Fruit fly (Drosophila melanogaster) whole organism, pupa: ENCODE measurements around the gene CG32373.

Source experiments
- CG12605 ChIP-seq: fragments of 200-800 bp; sonication (Bioruptor generic); IDR thresholded peaks from 2 replicates; pipeline ENCODE4 v1.3.6; 2022; ENCODE audit warnings: missing biosample characterization, missing genetic modification characterization
- CG13204 ChIP-seq: fragments of 200-800 bp; sonication (Bioruptor generic); optimal IDR thresholded peaks from 2 replicates; lab custom pipeline; 2018; ENCODE audit warnings: missing biosample characterization, mild to moderate bottlenecking, missing genetic modification characterization, moderate library complexity
- CG4496 ChIP-seq: fragments of 200-800 bp; sonication (Bioruptor generic); IDR thresholded peaks from 3 replicates; pipeline ENCODE4 v1.3.6; 2022; ENCODE audit warnings: missing biosample characterization, missing genetic modification characterization
- CG8301 ChIP-seq: fragments of 200-800 bp; sonication (Bioruptor generic); optimal IDR thresholded peaks from 2 replicates; lab custom pipeline; 2018; ENCODE audit warnings: missing biosample characterization, mild to moderate bottlenecking, missing genetic modification characterization
- CG9948 ChIP-seq: fragments of 200-800 bp; sonication (Bioruptor generic); optimal IDR thresholded peaks from 2 replicates; lab custom pipeline; 2018; ENCODE audit warnings: missing biosample characterization, mild to moderate bottlenecking, missing genetic modification characterization, moderate library complexity
- D1 ChIP-seq: fragments of 200-800 bp; sonication (Bioruptor generic); optimal IDR thresholded peaks from 2 replicates; lab custom pipeline; 2018; ENCODE audit warnings: missing biosample characterization, mild to moderate bottlenecking, missing genetic modification characterization, moderate library complexity
- EcR ChIP-seq: fragments of 200-800 bp; sonication (Bioruptor generic); optimal IDR thresholded peaks from 3 replicates; lab custom pipeline; 2019; ENCODE audit warnings: missing biosample characterization, missing genetic modification characterization, mild to moderate bottlenecking, moderate library complexity, missing genetic modification reagents
- Ets98B ChIP-seq: fragments of 200-800 bp; sonication (Bioruptor generic); IDR thresholded peaks from 2 replicates; pipeline ENCODE4 v1.3.6; 2022; ENCODE audit warnings: missing biosample characterization, missing genetic modification characterization
- Pif1A ChIP-seq: fragments of 200-800 bp; sonication (Bioruptor generic); optimal IDR thresholded peaks from 3 replicates; lab custom pipeline; 2016; ENCODE audit warnings: missing biosample characterization, missing genetic modification characterization
- Pif1B ChIP-seq: fragments of 200-800 bp; sonication (Bioruptor generic); optimal IDR thresholded peaks from 3 replicates; lab custom pipeline; 2016; ENCODE audit warnings: missing biosample characterization, missing genetic modification characterization
- gl ChIP-seq: fragments of 200-800 bp; sonication (Bioruptor generic); optimal IDR thresholded peaks from 2 replicates; lab custom pipeline; 2018; ENCODE audit warnings: missing biosample characterization, mild to moderate bottlenecking, missing genetic modification characterization

DNA sequence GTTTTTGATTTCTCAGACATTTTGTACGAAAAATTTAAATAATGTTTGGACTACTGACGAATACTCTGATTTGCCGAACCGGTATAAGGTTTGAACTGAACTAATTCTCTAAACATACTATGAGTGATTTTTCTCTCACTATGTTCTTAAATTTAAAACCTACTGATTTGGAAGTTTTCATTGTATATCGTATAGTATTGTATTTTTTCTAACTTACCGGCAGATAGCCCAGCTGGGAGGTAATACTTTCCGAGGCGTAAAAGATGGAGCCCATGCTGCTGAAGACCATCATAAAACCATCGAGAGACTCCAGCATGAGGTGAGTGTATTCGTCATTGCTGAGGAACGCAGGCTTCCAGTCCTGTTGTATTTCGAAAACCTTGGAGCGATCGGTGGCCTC is 117.9 kb downstream of the CG32373 start, which contains the start of gene CG32371:
- TF ChIP-seq Ets98B (no peak), Pif1A (GFP tag; lab: Kevin White, UChicago) (no peak), EcR (no peak), CG8301 (tag; lab: Kevin White, UChicago) (no peak), gl (tag; lab: Kevin White, UChicago) (no peak), CG4496 (GFP tag; lab: Robert Waterston, UW) (no peak), CG9948 (tag; lab: Kevin White, UChicago) (no peak), Pif1B (GFP tag; lab: Kevin White, UChicago) (no peak), CG12605 (GFP tag; lab: Robert Waterston, UW) (no peak), D1 (no peak), CG13204 (GFP tag; lab: Kevin White, UChicago) (no peak)
